Fruit fly (Drosophila melanogaster): ENCODE results near the gene CG32263.

DNA sequence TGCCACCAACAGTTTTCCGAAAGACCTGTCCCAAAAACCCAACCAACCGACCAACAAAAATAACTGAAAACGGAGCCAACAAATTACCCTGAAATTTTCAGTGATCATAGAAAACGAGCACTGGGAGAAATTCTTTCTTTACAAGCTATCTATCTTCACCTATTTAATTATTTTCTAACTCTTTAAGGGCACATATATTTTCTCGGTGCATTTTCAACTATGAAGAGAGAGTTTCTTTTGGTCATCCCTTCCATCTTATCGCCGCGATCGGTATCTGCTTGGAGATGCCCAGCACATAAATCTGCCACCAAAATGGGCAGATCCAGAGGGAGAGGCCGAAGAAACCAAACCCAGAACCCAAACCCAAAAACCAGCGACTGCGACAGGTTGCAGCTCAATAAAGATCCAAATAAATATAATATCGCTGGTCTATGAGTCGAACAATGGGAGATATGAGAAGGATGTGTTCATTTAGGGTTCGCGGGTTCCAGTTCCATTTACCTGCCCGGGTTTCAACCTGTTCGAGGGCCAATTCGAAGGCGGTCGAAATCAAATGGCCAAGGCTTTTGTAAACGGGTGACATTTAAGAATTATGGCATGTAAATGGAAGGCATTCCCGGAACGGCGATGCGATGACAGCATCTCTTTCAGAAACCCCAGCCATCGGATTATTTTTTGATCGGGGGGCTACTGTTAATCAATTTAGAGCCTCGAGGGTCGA lies 32.2 kb upstream of the CG32263 start:
- no peak for TF ChIP-seq NC2β (GFP tag; optimal IDR thresholded peaks at IDR 0.05)
- TF ChIP-seq h (optimal IDR thresholded peaks at IDR 0.05) = no peak
- TF ChIP-seq Dad (GFP tag; optimal IDR thresholded peaks at IDR 0.05) = no peak
- TF ChIP-seq kay (GFP tag; optimal IDR thresholded peaks at IDR 0.05) = no peak
- TF ChIP-seq NfI (GFP tag; optimal IDR thresholded peaks at IDR 0.05) = no peak
- no peak for TF ChIP-seq CG9876 (GFP tag; optimal IDR thresholded peaks at IDR 0.05)

All from whole organism, embryonic.